Fruit fly (Drosophila melanogaster) whole organism, prepupa: ENCODE measurements around the gene hdm.

Experiments used
- Blimp-1 ChIP-seq: fragments of 200-800 bp; sonication (Bioruptor generic); optimal IDR thresholded peaks from 3 replicates; lab custom pipeline; 2017; ENCODE audit warnings: missing biosample characterization, missing genetic modification characterization, mild to moderate bottlenecking, moderate library complexity, missing genetic modification reagents
- CG10631 ChIP-seq: fragments of 200-800 bp; sonication (Bioruptor generic); optimal IDR thresholded peaks from 2 replicates; lab custom pipeline; 2016; ENCODE audit warnings: missing biosample characterization, missing genetic modification characterization
- CG11762 ChIP-seq: fragments of 200-800 bp; sonication (Bioruptor generic); optimal IDR thresholded peaks from 3 replicates; lab custom pipeline; 2016; ENCODE audit warnings: missing biosample characterization, missing genetic modification characterization; ENCODE audit not compliant: insufficient read depth
- CG15336 ChIP-seq: fragments of 200-800 bp; sonication (Bioruptor generic); IDR thresholded peaks from 2 replicates; pipeline ENCODE4 v1.3.6; 2022; ENCODE audit warnings: missing biosample characterization, missing genetic modification characterization
- CG1621 ChIP-seq: fragments of 200-800 bp; sonication (Bioruptor generic); optimal IDR thresholded peaks from 3 replicates; lab custom pipeline; 2018; ENCODE audit warnings: missing biosample characterization, mild to moderate bottlenecking, missing genetic modification characterization
- CG16779 ChIP-seq: fragments of 200-800 bp; sonication (Bioruptor generic); optimal IDR thresholded peaks from 3 replicates; lab custom pipeline; 2017; ENCODE audit warnings: missing biosample characterization, mild to moderate bottlenecking, missing genetic modification characterization
- CG3032 ChIP-seq: fragments of 200-800 bp; optimal IDR thresholded peaks from 2 replicates; lab custom pipeline; 2019; ENCODE audit warnings: missing biosample characterization, mild to moderate bottlenecking, missing genetic modification characterization, moderate library complexity
- CG31627 ChIP-seq: fragments of 200-800 bp; sonication (Bioruptor generic); optimal IDR thresholded peaks from 3 replicates; lab custom pipeline; 2016; ENCODE audit warnings: missing biosample characterization, missing genetic modification characterization
- CG32006 ChIP-seq: fragments of 200-800 bp; sonication (Bioruptor generic); optimal IDR thresholded peaks from 3 replicates; lab custom pipeline; 2017; ENCODE audit warnings: missing biosample characterization, mild to moderate bottlenecking, missing genetic modification characterization
- CG4318 ChIP-seq: fragments of 200-800 bp; sonication (Bioruptor generic); optimal IDR thresholded peaks from 3 replicates; lab custom pipeline; 2017; ENCODE audit warnings: missing biosample characterization, mild to moderate bottlenecking, missing genetic modification characterization
- CG6276 ChIP-seq: fragments of 200-800 bp; sonication (Bioruptor generic); optimal IDR thresholded peaks from 2 replicates; lab custom pipeline; 2017; ENCODE audit warnings: missing biosample characterization, mild to moderate bottlenecking, missing genetic modification characterization
- CG6792 ChIP-seq: fragments of 200-800 bp; sonication (Bioruptor generic); optimal IDR thresholded peaks from 3 replicates; lab custom pipeline; 2016; ENCODE audit warnings: missing biosample characterization, missing genetic modification characterization
- CG6808 ChIP-seq: fragments of 200-800 bp; sonication (Bioruptor generic); optimal IDR thresholded peaks from 3 replicates; lab custom pipeline; 2017; ENCODE audit warnings: missing biosample characterization, missing genetic modification characterization, mild to moderate bottlenecking, moderate library complexity, missing genetic modification reagents
- CG7368 ChIP-seq: fragments of 200-800 bp; sonication (Bioruptor generic); optimal IDR thresholded peaks from 3 replicates; lab custom pipeline; 2016; ENCODE audit warnings: missing biosample characterization, missing genetic modification characterization
- CG8119 ChIP-seq: fragments of 200-800 bp; sonication (Bioruptor generic); IDR thresholded peaks from 3 replicates; pipeline ENCODE4 v1.3.6; 2022; ENCODE audit warnings: missing biosample characterization, missing genetic modification characterization
- CG8319 ChIP-seq: fragments of 200-800 bp; sonication (Bioruptor generic); optimal IDR thresholded peaks from 3 replicates; lab custom pipeline; 2016; ENCODE audit warnings: missing biosample characterization, missing genetic modification characterization
- CG8632 ChIP-seq: fragments of 200-800 bp; sonication (Bioruptor generic); optimal IDR thresholded peaks from 3 replicates; lab custom pipeline; 2016; ENCODE audit warnings: missing biosample characterization, missing genetic modification characterization
- CG9139 ChIP-seq: fragments of 200-800 bp; sonication (Bioruptor generic); optimal IDR thresholded peaks from 3 replicates; lab custom pipeline; 2017; ENCODE audit warnings: missing biosample characterization, mild to moderate bottlenecking, missing genetic modification characterization
- Eip78C ChIP-seq: fragments of 200-800 bp; sonication (Bioruptor generic); peaks from one replicate; lab custom pipeline; 2016; ENCODE audit warnings: missing biosample characterization, missing genetic modification characterization
- Ets21C ChIP-seq: fragments of 200-800 bp; sonication (Bioruptor generic); optimal IDR thresholded peaks from 3 replicates; lab custom pipeline; 2016; ENCODE audit warnings: missing biosample characterization, missing genetic modification characterization
- Ets96B ChIP-seq: fragments of 200-800 bp; optimal IDR thresholded peaks from 2 replicates; lab custom pipeline; 2019; ENCODE audit warnings: missing biosample characterization, mild to moderate bottlenecking, missing genetic modification characterization, moderate library complexity
- Gug ChIP-seq: fragments of 200-800 bp; sonication (Bioruptor generic); IDR thresholded peaks from 2 replicates; pipeline ENCODE4 v1.3.6; 2022; ENCODE audit warnings: missing biosample characterization, missing genetic modification characterization
- Hr38 ChIP-seq: sonication (Bioruptor generic); optimal IDR thresholded peaks from 2 replicates; lab custom pipeline; 2016; ENCODE audit warnings: missing biosample characterization, missing genetic modification characterization
- Hr39 ChIP-seq: fragments of 200-800 bp; sonication (Bioruptor generic); optimal IDR thresholded peaks from 2 replicates; lab custom pipeline; 2016; ENCODE audit warnings: missing biosample characterization, missing genetic modification characterization
- Hr4 ChIP-seq: fragments of 200-800 bp; sonication (Bioruptor generic); optimal IDR thresholded peaks from 3 replicates; lab custom pipeline; 2016; ENCODE audit warnings: missing biosample characterization, missing genetic modification characterization
- Met ChIP-seq: fragments of 200-800 bp; sonication (Bioruptor generic); optimal IDR thresholded peaks from 3 replicates; lab custom pipeline; 2016; ENCODE audit warnings: missing biosample characterization, missing genetic modification characterization
- OdsH ChIP-seq: fragments of 200-800 bp; sonication (Bioruptor generic); optimal IDR thresholded peaks from 3 replicates; lab custom pipeline; 2016; ENCODE audit warnings: missing biosample characterization, missing genetic modification characterization
- Smox ChIP-seq: fragments of 200-800 bp; sonication (Bioruptor generic); optimal IDR thresholded peaks from 3 replicates; lab custom pipeline; 2016; ENCODE audit warnings: missing biosample characterization, missing genetic modification characterization
- Sox102F ChIP-seq: fragments of 200-800 bp; sonication (Bioruptor generic); optimal IDR thresholded peaks from 2 replicates; lab custom pipeline; 2016; ENCODE audit warnings: missing biosample characterization, mild to moderate bottlenecking, missing genetic modification characterization
- Sox14 ChIP-seq: fragments of 200-800 bp; sonication (Bioruptor generic); optimal IDR thresholded peaks from 3 replicates; lab custom pipeline; 2016; ENCODE audit warnings: missing biosample characterization, missing genetic modification characterization
- Sox15 ChIP-seq: fragments of 200-800 bp; sonication (Bioruptor generic); optimal IDR thresholded peaks from 3 replicates; lab custom pipeline; 2016; ENCODE audit warnings: missing biosample characterization, missing genetic modification characterization
- achi ChIP-seq: fragments of 200-800 bp; sonication (Bioruptor generic); optimal IDR thresholded peaks from 3 replicates; lab custom pipeline; 2016; ENCODE audit warnings: missing biosample characterization, missing genetic modification characterization
- acj6 ChIP-seq: fragments of 200-800 bp; sonication (Bioruptor generic); optimal IDR thresholded peaks from 3 replicates; lab custom pipeline; 2016; ENCODE audit warnings: missing biosample characterization, missing genetic modification characterization
- cyc ChIP-seq: fragments of 200-800 bp; sonication (Bioruptor generic); optimal IDR thresholded peaks from 3 replicates; lab custom pipeline; 2016; ENCODE audit warnings: missing biosample characterization, missing genetic modification characterization
- dac ChIP-seq: fragments of 200-800 bp; sonication (Bioruptor generic); optimal IDR thresholded peaks from 2 replicates; lab custom pipeline; 2017; ENCODE audit warnings: missing biosample characterization, mild to moderate bottlenecking, missing genetic modification characterization
- dsx ChIP-seq: fragments of 200-800 bp; optimal IDR thresholded peaks from 3 replicates; lab custom pipeline; 2019; ENCODE audit warnings: missing biosample characterization, mild to moderate bottlenecking, missing genetic modification characterization, moderate library complexity; ENCODE audit not compliant: poor library complexity, severe bottlenecking
- eg ChIP-seq: fragments of 200-800 bp; sonication (Bioruptor generic); IDR thresholded peaks from 3 replicates; pipeline ENCODE4 v1.3.6; 2022; ENCODE audit warnings: missing biosample characterization, missing genetic modification characterization
- esn ChIP-seq: fragments of 200-800 bp; sonication (Bioruptor generic); optimal IDR thresholded peaks from 2 replicates; lab custom pipeline; 2016; ENCODE audit warnings: missing biosample characterization, mild to moderate bottlenecking, missing genetic modification characterization, moderate library complexity
- fd59A ChIP-seq: fragments of 200-800 bp; sonication (Bioruptor generic); optimal IDR thresholded peaks from 2 replicates; lab custom pipeline; 2017; ENCODE audit warnings: missing biosample characterization, mild to moderate bottlenecking, missing genetic modification characterization, missing genetic modification reagents
- fd85E ChIP-seq: fragments of 200-800 bp; sonication (Bioruptor generic); optimal IDR thresholded peaks from 3 replicates; lab custom pipeline; 2016; ENCODE audit warnings: missing biosample characterization, missing genetic modification characterization
- fkh ChIP-seq: fragments of 200-800 bp; sonication (Bioruptor generic); optimal IDR thresholded peaks from 3 replicates; lab custom pipeline; 2017; ENCODE audit warnings: missing biosample characterization, mild to moderate bottlenecking, missing genetic modification characterization, moderate library complexity
- lz ChIP-seq: fragments of 200-800 bp; sonication (Bioruptor generic); optimal IDR thresholded peaks from 3 replicates; lab custom pipeline; 2016; ENCODE audit warnings: missing biosample characterization, missing genetic modification characterization
- net ChIP-seq: fragments of 200-800 bp; sonication (Bioruptor generic); optimal IDR thresholded peaks from 3 replicates; lab custom pipeline; 2016; ENCODE audit warnings: missing biosample characterization, missing genetic modification characterization
- spab ChIP-seq: fragments of 200-800 bp; sonication (Bioruptor generic); optimal IDR thresholded peaks from 2 replicates; lab custom pipeline; 2017; ENCODE audit warnings: missing biosample characterization, mild to moderate bottlenecking, missing genetic modification characterization, missing genetic modification reagents
- ss ChIP-seq, 2 experiments: fragments of 200-800 bp; sonication (Bioruptor generic); optimal IDR thresholded peaks; 2 replicates in 1 of 2; 3 replicates in 1 of 2; lab custom pipeline; 2017 to 2018; ENCODE audit warnings: mild to moderate bottlenecking in 2 of 2, missing biosample characterization in 2 of 2, missing genetic modification characterization in 2 of 2, moderate library complexity in 1 of 2
- topi ChIP-seq: fragments of 200-800 bp; sonication (Bioruptor generic); optimal IDR thresholded peaks from 3 replicates; lab custom pipeline; 2016; ENCODE audit warnings: missing biosample characterization, missing genetic modification characterization
- vri ChIP-seq: fragments of 200-800 bp; sonication (Bioruptor generic); optimal IDR thresholded peaks from 3 replicates; lab custom pipeline; 2016; ENCODE audit warnings: missing biosample characterization, mild to moderate bottlenecking, missing genetic modification characterization

The hdm gene

dm6 chrX:7892539-7892899 is 27.4 kb downstream of the hdm start (continued):
- peak; percentile 37 for TF ChIP-seq Hr4 (GFP tag; lab: Kevin White, UChicago)
- peak; percentile 44 for TF ChIP-seq CG6808 (GFP tag; lab: Kevin White, UChicago)
- TF ChIP-seq fd85E (GFP tag; lab: Kevin White, UChicago): no peak
- peak; percentile 56 for TF ChIP-seq vri (GFP tag; lab: Kevin White, UChicago)
- TF ChIP-seq fd59A: peak; percentile 32
- TF ChIP-seq Sox14 (GFP tag; lab: Kevin White, UChicago): peak; percentile 67
- TF ChIP-seq lz: peak; percentile 67
- TF ChIP-seq CG16779 (tag; lab: Kevin White, UChicago): no peak
- TF ChIP-seq Sox15 (GFP tag; lab: Kevin White, UChicago): no peak
- peak; percentile 53 for TF ChIP-seq CG10631 (GFP tag; lab: Kevin White, UChicago)
- no peak for TF ChIP-seq CG1621 (tag; lab: Kevin White, UChicago)
- peak; percentile 71 for TF ChIP-seq CG32006 (GFP tag; lab: Kevin White, UChicago)
- TF ChIP-seq Gug (GFP tag; lab: Robert Waterston, UW): 0 out of 2 replicates have a peak, but pooled peaks have one; percentile 27
- peak; percentile 65 for TF ChIP-seq acj6
- peak; percentile 1 to 48 for TF ChIP-seq ss (GFP tag; optimal IDR thresholded peaks at IDR 0.05; lab: Kevin White, UChicago)
- peak; percentile 48 for TF ChIP-seq CG6792 (GFP tag; lab: Kevin White, UChicago)
- TF ChIP-seq achi: peak; percentile 53
- peak; percentile 43 for TF ChIP-seq CG3032 (tag; lab: Kevin White, UChicago)
- peak; percentile 90 for TF ChIP-seq Eip78C
- TF ChIP-seq cyc: peak; percentile 51
- TF ChIP-seq Met (GFP tag; lab: Kevin White, UChicago): peak; percentile 72
- TF ChIP-seq Ets96B (tag; lab: Kevin White, UChicago): peak; percentile 44
- peak; percentile 70 for TF ChIP-seq Smox (GFP tag; lab: Kevin White, UChicago)
- peak; percentile 15 for TF ChIP-seq CG8319 (GFP tag; lab: Kevin White, UChicago)
- TF ChIP-seq CG11762 (GFP tag; lab: Kevin White, UChicago): peak; percentile 46
- no peak for TF ChIP-seq Hr38 (GFP tag; lab: Kevin White, UChicago)
- TF ChIP-seq dsx: no peak
- peak; percentile 65 for TF ChIP-seq Hr39 (GFP tag; lab: Kevin White, UChicago)
- peak; percentile 72 for TF ChIP-seq CG8119
- peak; percentile 62 for TF ChIP-seq CG31627 (GFP tag; lab: Kevin White, UChicago)
- no peak for TF ChIP-seq fkh (GFP tag; lab: Kevin White, UChicago)

- no peak for TF ChIP-seq CG8632
- TF ChIP-seq Ets21C (GFP tag; lab: Kevin White, UChicago): no peak
- peak; percentile 36 for TF ChIP-seq dsx
- no peak for TF ChIP-seq topi (GFP tag; lab: Kevin White, UChicago)
- TF ChIP-seq fd85E (GFP tag; lab: Kevin White, UChicago): no peak
- TF ChIP-seq CG3032 (tag; lab: Kevin White, UChicago): peak; percentile 34
- TF ChIP-seq Gug (GFP tag; lab: Robert Waterston, UW): no peak
- TF ChIP-seq CG6808 (GFP tag; lab: Kevin White, UChicago): peak; percentile 50
- peak; percentile 16 for TF ChIP-seq Smox (GFP tag; lab: Kevin White, UChicago)
- no peak for TF ChIP-seq Sox14 (GFP tag; lab: Kevin White, UChicago)
- TF ChIP-seq CG7368: no peak
- peak; percentile 19 for TF ChIP-seq CG6276
- TF ChIP-seq esn (GFP tag; lab: Kevin White, UChicago): peak; percentile 18
- no peak for TF ChIP-seq CG4318 (GFP tag; lab: Kevin White, UChicago)
- peak; percentile 79 for TF ChIP-seq Eip78C
- TF ChIP-seq net (GFP tag; lab: Kevin White, UChicago): no peak
- peak; percentile 6 for TF ChIP-seq Blimp-1 (GFP tag; lab: Kevin White, UChicago)
- TF ChIP-seq acj6: peak; percentile 14
- TF ChIP-seq lz: peak; percentile 9
- no peak for TF ChIP-seq OdsH (GFP tag; lab: Kevin White, UChicago)
- TF ChIP-seq CG15336 (GFP tag; lab: Robert Waterston, UW): 0 out of 2 replicates have a peak, but pooled peaks have one; percentile 15
- no peak for TF ChIP-seq Hr4 (GFP tag; lab: Kevin White, UChicago)
- TF ChIP-seq spab (GFP tag; lab: Kevin White, UChicago): peak; percentile 29
- no peak for TF ChIP-seq dac
- TF ChIP-seq Ets96B (tag; lab: Kevin White, UChicago): peak; percentile 27
- TF ChIP-seq eg: no peak
- TF ChIP-seq CG9139 (GFP tag; lab: Kevin White, UChicago): no peak
- no peak for TF ChIP-seq Sox102F (GFP tag; lab: Kevin White, UChicago)
These were observed 28.1 kb downstream of the hdm start, which contains the start of gene Nek2 for dm6 chrX:7891596-7892538. TSS of gene Nek2 (minus strand) at chrX:7891646.
